Worm (Caenorhabditis elegans): Measurements from ENCODE around the gene F25F2.1.

Gene F25F2.1

DNA sequence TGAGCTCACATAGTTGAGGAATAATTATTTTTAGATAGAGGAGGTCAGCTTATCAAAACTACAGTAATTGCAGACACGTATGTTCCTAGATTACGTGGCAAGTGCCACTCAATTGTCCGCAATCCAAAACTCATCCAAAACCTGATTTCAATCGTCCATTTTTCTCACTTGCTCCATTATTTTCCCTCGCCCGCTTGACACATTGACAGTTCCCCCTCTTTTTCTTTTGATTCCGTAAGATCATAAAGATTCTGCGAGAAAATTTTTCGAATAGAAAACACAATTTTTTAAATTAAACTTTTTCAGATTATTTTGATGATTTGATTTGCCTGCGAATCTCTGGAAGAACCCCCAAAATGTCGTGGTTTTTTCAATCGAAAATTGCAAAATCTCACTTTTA is 40.1 kb downstream of the F25F2.1 start, which contains the start of gene M88.4:
Gene M88.4 (plus strand): TSS at position 301 of the 400 bp plus-strand sequence.
- TF ChIP-seq mxl-2 (GFP tag; conservative IDR thresholded peaks at IDR 0.05): no peak
- TF ChIP-seq unc-62 (GFP tag; optimal IDR thresholded peaks at IDR 0.05 in 1 of 2): peak in 1 of 2 experiments; percentile 2
- no peak for TF ChIP-seq unc-62 (tag; optimal IDR thresholded peaks at IDR 0.05)
- no peak for TF ChIP-seq ztf-11 (tag; optimal IDR thresholded peaks at IDR 0.05)
- TF ChIP-seq Y75B8A.6 (GFP tag; IDR thresholded peaks at IDR 0.05): no peak

DNA sequence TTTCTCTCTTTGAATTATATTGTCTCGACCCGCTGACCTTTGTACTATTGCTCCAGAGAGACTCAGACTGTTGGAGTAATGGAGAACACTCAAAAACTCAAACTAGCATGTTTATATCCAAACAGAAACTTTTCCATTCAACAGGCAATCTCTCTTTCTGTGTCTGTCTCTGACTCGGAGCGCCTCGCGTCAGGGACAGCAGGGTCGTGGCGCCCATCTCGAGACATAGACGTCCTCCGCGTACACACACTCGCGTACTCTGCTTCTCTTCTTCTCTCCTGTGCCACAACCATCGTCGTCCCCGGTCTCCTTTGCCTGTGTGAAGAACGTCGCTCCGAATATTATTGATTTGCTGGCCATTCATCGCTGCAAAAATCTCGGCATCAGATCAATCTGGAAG is 43.3 kb downstream of the F25F2.1 start:
- no peak for TF ChIP-seq cey-2 (tag; optimal IDR thresholded peaks at IDR 0.05; ENCODE audit: borderline replicate concordance, insufficient read depth)
- TF ChIP-seq nhr-42 (GFP tag; IDR thresholded peaks at IDR 0.05): no peak
- TF ChIP-seq Y5F2A.4 (GFP tag; optimal IDR thresholded peaks at IDR 0.05): no peak
- peak; percentile 30; the same call in 1 of the 2 replicates for TF ChIP-seq lin-1 (GFP tag; IDR thresholded peaks at IDR 0.05)
- peak; percentile 89 for TF ChIP-seq mep-1 (tag; optimal IDR thresholded peaks at IDR 0.05)
- TF ChIP-seq nhr-11 (tag; optimal IDR thresholded peaks at IDR 0.05): peak; percentile 83
- TF ChIP-seq tra-1 (GFP tag; IDR thresholded peaks at IDR 0.05): 0 out of 2 replicates have a peak, but pooled peaks have one; percentile 34
- peak; percentile 24; the same call in 1 of the 2 replicates for TF ChIP-seq T26A8.4 (GFP tag; IDR thresholded peaks at IDR 0.05)
- TF ChIP-seq F26F4.8 (GFP tag; conservative IDR thresholded peaks at IDR 0.05): no peak
- no peak for TF ChIP-seq F49E8.2 (tag; optimal IDR thresholded peaks at IDR 0.05; ENCODE audit: borderline replicate concordance)
- peak; percentile 22 for TF ChIP-seq spr-1 (tag; optimal IDR thresholded peaks at IDR 0.05)
- TF ChIP-seq lsy-2 (tag; optimal IDR thresholded peaks at IDR 0.05): peak; percentile 49 to 78
- TF ChIP-seq fkh-10 (GFP tag; optimal IDR thresholded peaks at IDR 0.05): peak; percentile 31
- no peak for TF ChIP-seq ztf-11 (tag; optimal IDR thresholded peaks at IDR 0.05)
- peak; percentile 72 for TF ChIP-seq rbr-2 (tag; optimal IDR thresholded peaks at IDR 0.05)
- TF ChIP-seq egl-43 (GFP tag; IDR thresholded peaks at IDR 0.05): peak; percentile 22; the same call in 1 of the 2 replicates
- no peak; the same call in 1 of the 2 replicates for TF ChIP-seq madf-9 (GFP tag; conservative IDR thresholded peaks at IDR 0.05)
- TF ChIP-seq mxl-2 (GFP tag; conservative IDR thresholded peaks at IDR 0.05): no peak
- TF ChIP-seq nhr-77 (tag; optimal IDR thresholded peaks at IDR 0.05): peak; percentile 83
- peak; percentile 51 for TF ChIP-seq lin-38 (GFP tag; IDR thresholded peaks at IDR 0.05)
- peak; percentile 56; the same call in 1 of the 2 replicates for TF ChIP-seq arid-1 (GFP tag; conservative IDR thresholded peaks at IDR 0.05)
- no peak for TF ChIP-seq lir-3 (tag; optimal IDR thresholded peaks at IDR 0.05)
- TF ChIP-seq ceh-62 (tag; optimal IDR thresholded peaks at IDR 0.05): no peak
- no peak for TF ChIP-seq ztf-7 (tag; optimal IDR thresholded peaks at IDR 0.05)
- TF ChIP-seq mdl-1 (tag; optimal IDR thresholded peaks at IDR 0.05): peak; percentile 30 to 84
- peak; percentile 91 for TF ChIP-seq nhr-28 (tag; optimal IDR thresholded peaks at IDR 0.05)
- no peak for TF ChIP-seq snpc-4 (tag; optimal IDR thresholded peaks at IDR 0.05)
- TF ChIP-seq attf-4 (tag; optimal IDR thresholded peaks at IDR 0.05): no peak
- no peak for TF ChIP-seq jun-1 (tag; optimal IDR thresholded peaks at IDR 0.05)
- TF ChIP-seq ceh-28 (tag; optimal IDR thresholded peaks at IDR 0.05): peak; percentile 38
- no peak for TF ChIP-seq daf-12 (tag; optimal IDR thresholded peaks at IDR 0.05)
- peak; percentile 58 for TF ChIP-seq pha-4 (GFP tag; IDR thresholded peaks at IDR 0.05)
- no peak for TF ChIP-seq pha-4 (tag; optimal IDR thresholded peaks at IDR 0.05)
- no peak for TF ChIP-seq gei-8 (GFP tag; optimal IDR thresholded peaks at IDR 0.05)
- no peak for TF ChIP-seq spr-3 (GFP tag; optimal IDR thresholded peaks at IDR 0.05)
- 0 out of 2 replicates have a peak, but pooled peaks have one; percentile 17 for TF ChIP-seq ceh-44 (GFP tag; IDR thresholded peaks at IDR 0.05)
- TF ChIP-seq hlh-30 (tag; optimal IDR thresholded peaks at IDR 0.05; ENCODE audit: insufficient read depth): peak; percentile 93
- TF ChIP-seq dpl-1 (GFP tag; optimal IDR thresholded peaks at IDR 0.05): peak; percentile 46
- TF ChIP-seq nhr-111 (GFP tag; optimal IDR thresholded peaks at IDR 0.05): no peak
- no peak for TF ChIP-seq lin-39 (tag; optimal IDR thresholded peaks at IDR 0.05)
- peak; percentile 64 for TF ChIP-seq nhr-25 (tag; optimal IDR thresholded peaks at IDR 0.05; ENCODE audit: borderline replicate concordance, insufficient read depth)
- TF ChIP-seq F44E2.7 (GFP tag; IDR thresholded peaks at IDR 0.05): no peak
- TF ChIP-seq ctbp-1 (GFP tag; IDR thresholded peaks at IDR 0.05): peak; percentile 65; the same call in 1 of the 2 replicates
- TF ChIP-seq zag-1 (tag; optimal IDR thresholded peaks at IDR 0.05): no peak
- TF ChIP-seq nhr-41 (GFP tag; IDR thresholded peaks at IDR 0.05): peak; percentile 87; the same call in 1 of the 2 replicates
- peak; percentile 39 for TF ChIP-seq F37D6.2 (tag; optimal IDR thresholded peaks at IDR 0.05)
